Fruit fly (Drosophila melanogaster) whole organism, embryonic: ENCODE data around the gene CG45066.

Source experiments
- Ada2b ChIP-seq: fragments of 200-800 bp; sonication (Bioruptor generic); IDR thresholded peaks from 2 replicates; pipeline ENCODE4 v1.3.6; 2022; ENCODE audit warnings: missing biosample characterization, missing genetic modification characterization
- B-H2 ChIP-seq: fragments of 200-800 bp; sonication (Bioruptor generic); optimal IDR thresholded peaks from 2 replicates; lab custom pipeline; 2018; ENCODE audit warnings: missing biosample characterization, mild to moderate bottlenecking, missing genetic modification characterization
- CG11695 ChIP-seq: fragments of 200-800 bp; sonication (Bioruptor generic); IDR thresholded peaks from 3 replicates; pipeline ENCODE4 v1.3.6; 2022; ENCODE audit warnings: missing biosample characterization, missing genetic modification characterization
- CG13296 ChIP-seq: fragments of 200-800 bp; sonication (Bioruptor generic); optimal IDR thresholded peaks from 3 replicates; lab custom pipeline; 2018; ENCODE audit warnings: missing biosample characterization, mild to moderate bottlenecking, missing genetic modification characterization
- CG13894 ChIP-seq: fragments of 200-800 bp; sonication (Bioruptor generic); optimal IDR thresholded peaks from 3 replicates; lab custom pipeline; 2018; ENCODE audit warnings: missing biosample characterization, mild to moderate bottlenecking, missing genetic modification characterization, moderate library complexity
- CG17186 ChIP-seq: fragments of 200-800 bp; sonication (Bioruptor generic); optimal IDR thresholded peaks from 3 replicates; lab custom pipeline; 2017; ENCODE audit warnings: missing biosample characterization, missing genetic modification reagents, missing genetic modification characterization
- CG17912 ChIP-seq: fragments of 200-800 bp; sonication (Bioruptor generic); optimal IDR thresholded peaks from 2 replicates; lab custom pipeline; 2018; ENCODE audit warnings: missing biosample characterization, mild to moderate bottlenecking, missing genetic modification characterization
- CG2129 ChIP-seq: fragments of 200-800 bp; sonication (Bioruptor generic); IDR thresholded peaks from 2 replicates; pipeline ENCODE4 v1.3.6; 2022; ENCODE audit warnings: missing biosample characterization, missing genetic modification characterization; ENCODE audit not compliant: partially characterized antibody
- CG33213 ChIP-seq: fragments of 200-800 bp; sonication (Bioruptor generic); optimal IDR thresholded peaks from 3 replicates; lab custom pipeline; 2016; ENCODE audit warnings: missing biosample characterization, missing genetic modification characterization
- CG34224 ChIP-seq: fragments of 200-800 bp; sonication (Bioruptor generic); IDR thresholded peaks from 3 replicates; pipeline ENCODE4 v1.3.6; 2022; ENCODE audit warnings: missing biosample characterization, missing genetic modification characterization; ENCODE audit not compliant: partially characterized antibody
- CG4404 ChIP-seq: fragments of 200-800 bp; sonication (Bioruptor generic); IDR thresholded peaks from 2 replicates; pipeline ENCODE4 v1.3.6; 2022; ENCODE audit warnings: missing biosample characterization, missing genetic modification characterization
- CG6272 ChIP-seq: fragments of 200-800 bp; sonication (Bioruptor generic); IDR thresholded peaks from 2 replicates; pipeline ENCODE4 v1.3.6; 2022; ENCODE audit warnings: missing biosample characterization, missing genetic modification characterization
- CG8478 ChIP-seq: fragments of >200 bp; optimal IDR thresholded peaks from 2 replicates; lab custom pipeline; 2018
- CG9437 ChIP-seq: fragments of 200-800 bp; sonication (Bioruptor generic); optimal IDR thresholded peaks from 2 replicates; lab custom pipeline; 2018; ENCODE audit warnings: missing biosample characterization, mild to moderate bottlenecking, missing genetic modification characterization
- CG9609 ChIP-seq: fragments of 200-800 bp; sonication (Bioruptor generic); optimal IDR thresholded peaks from 3 replicates; lab custom pipeline; 2016; ENCODE audit warnings: missing biosample characterization, missing genetic modification characterization
- Dll ChIP-seq: fragments of 200-800 bp; sonication (Bioruptor generic); IDR thresholded peaks from 4 replicates; pipeline ENCODE4 v1.3.6; 2022; ENCODE audit warnings: missing biosample characterization, missing genetic modification characterization; ENCODE audit not compliant: partially characterized antibody
- H15 ChIP-seq: fragments of 200-800 bp; sonication (Bioruptor generic); IDR thresholded peaks from 3 replicates; pipeline ENCODE4 v1.3.6; 2022; ENCODE audit warnings: missing biosample characterization, missing genetic modification characterization
- Hr3 ChIP-seq: fragments of 200-800 bp; sonication (Bioruptor generic); optimal IDR thresholded peaks from 3 replicates; lab custom pipeline; 2016; ENCODE audit warnings: missing biosample characterization, missing genetic modification characterization
- NC2α ChIP-seq: fragments of 200-800 bp; sonication (Bioruptor generic); optimal IDR thresholded peaks from 2 replicates; lab custom pipeline; 2016; ENCODE audit warnings: missing biosample characterization, missing genetic modification characterization
- NFAT ChIP-seq: fragments of 200-800 bp; sonication (Bioruptor generic); IDR thresholded peaks from 2 replicates; pipeline ENCODE4 v1.3.6; 2022; ENCODE audit warnings: missing biosample characterization, missing genetic modification characterization
- Nf-YC ChIP-seq: fragments of 200-800 bp; optimal IDR thresholded peaks from 3 replicates; lab custom pipeline; 2019; ENCODE audit warnings: missing biosample characterization, mild to moderate bottlenecking, missing genetic modification characterization, moderate library complexity
- PHDP ChIP-seq: fragments of 200-800 bp; sonication (Bioruptor generic); optimal IDR thresholded peaks from 3 replicates; lab custom pipeline; 2018; ENCODE audit warnings: missing biosample characterization, mild to moderate bottlenecking, missing genetic modification characterization, moderate library complexity
- Ptx1 ChIP-seq: fragments of 200-800 bp; sonication (Bioruptor generic); IDR thresholded peaks from 2 replicates; pipeline ENCODE4 v1.3.6; 2022; ENCODE audit warnings: missing biosample characterization, missing genetic modification characterization
- Side ChIP-seq: fragments of 200-800 bp; sonication (Bioruptor generic); optimal IDR thresholded peaks from 2 replicates; lab custom pipeline; 2016; ENCODE audit warnings: missing biosample characterization, missing genetic modification characterization
- Sin3A ChIP-seq: fragments of >200 bp; optimal IDR thresholded peaks from 2 replicates; lab custom pipeline; 2018
- Trl ChIP-seq, 3 experiments: fragments of >200 bp in 2 of 3; fragments of 200-800 bp in 1 of 3; sonication (Bioruptor generic) in 1 of 3; optimal IDR thresholded peaks; 2 replicates in 1 of 3; 3 replicates in 2 of 3; lab custom pipeline; 2016 to 2017; ENCODE audit warnings: missing biosample characterization in 1 of 3, missing genetic modification characterization in 1 of 3
- Vsx1 ChIP-seq: fragments of 200-800 bp; sonication (Bioruptor generic); optimal IDR thresholded peaks from 2 replicates; lab custom pipeline; 2017; ENCODE audit warnings: missing biosample characterization, mild to moderate bottlenecking, missing genetic modification characterization, missing genetic modification reagents
- Xrp1 ChIP-seq: fragments of 200-800 bp; sonication (Bioruptor generic); IDR thresholded peaks from 2 replicates; pipeline ENCODE4 v1.3.6; 2022; ENCODE audit warnings: missing biosample characterization, missing genetic modification characterization
- ab ChIP-seq: fragments of 200-800 bp; sonication (Bioruptor generic); optimal IDR thresholded peaks from 2 replicates; lab custom pipeline; 2016; ENCODE audit warnings: missing biosample characterization, missing genetic modification characterization
- emc ChIP-seq: fragments of 200-800 bp; sonication (Bioruptor generic); optimal IDR thresholded peaks from 2 replicates; lab custom pipeline; 2016; ENCODE audit warnings: missing biosample characterization, missing genetic modification characterization
- esg ChIP-seq: fragments of 200-800 bp; sonication (Bioruptor generic); conservative IDR thresholded peaks from 2 replicates; pipeline ENCODE4 v1.3.6; 2022; ENCODE audit warnings: missing biosample characterization, missing genetic modification characterization
- fd102C ChIP-seq: fragments of 200-800 bp; sonication (Bioruptor generic); optimal IDR thresholded peaks from 2 replicates; lab custom pipeline; 2018; ENCODE audit warnings: missing biosample characterization, mild to moderate bottlenecking, missing genetic modification characterization, moderate library complexity
- gce ChIP-seq: fragments of 200-800 bp; sonication (Bioruptor generic); IDR thresholded peaks from 3 replicates; pipeline ENCODE4 v1.3.6; 2022; ENCODE audit warnings: missing biosample characterization, missing genetic modification characterization
- gro ChIP-seq: fragments of 200-800 bp; sonication (Bioruptor generic); optimal IDR thresholded peaks from 2 replicates; lab custom pipeline; 2016; ENCODE audit warnings: missing biosample characterization, missing genetic modification characterization
- hb ChIP-seq: fragments of 200-800 bp; sonication (Bioruptor generic); IDR thresholded peaks from 3 replicates; pipeline ENCODE4 v1.3.6; 2022; ENCODE audit warnings: missing biosample characterization, missing genetic modification characterization; ENCODE audit not compliant: partially characterized antibody
- insv ChIP-seq, 2 experiments: fragments of 200-800 bp; sonication (Bioruptor generic); optimal IDR thresholded peaks; 3 replicates each; lab custom pipeline; 2016 to 2018; ENCODE audit warnings: missing biosample characterization in 2 of 2, missing genetic modification characterization in 2 of 2
- ken ChIP-seq: fragments of 200-800 bp; sonication (Bioruptor generic); IDR thresholded peaks from 3 replicates; pipeline ENCODE4 v1.3.6; 2022; ENCODE audit warnings: missing biosample characterization, missing genetic modification characterization
- mam ChIP-seq: fragments of 200-800 bp; sonication (Bioruptor generic); optimal IDR thresholded peaks from 3 replicates; lab custom pipeline; 2016; ENCODE audit warnings: missing biosample characterization, missing genetic modification characterization
- mld ChIP-seq: fragments of 200-800 bp; sonication (Bioruptor generic); IDR thresholded peaks from 3 replicates; pipeline ENCODE4 v1.3.6; 2022; ENCODE audit warnings: missing biosample characterization, missing genetic modification characterization; ENCODE audit not compliant: partially characterized antibody
- nau ChIP-seq: fragments of 200-800 bp; sonication (Bioruptor generic); optimal IDR thresholded peaks from 3 replicates; lab custom pipeline; 2017; ENCODE audit warnings: missing biosample characterization, mild to moderate bottlenecking, missing genetic modification characterization, missing genetic modification reagents
- org-1 ChIP-seq: fragments of 200-800 bp; sonication (Bioruptor generic); optimal IDR thresholded peaks from 2 replicates; lab custom pipeline; 2017; ENCODE audit warnings: missing biosample characterization, missing genetic modification characterization
- pan ChIP-seq, 4 experiments: fragments of >200 bp in 3 of 4; fragments of 200-800 bp in 1 of 4; sonication (Bioruptor generic) in 1 of 4; optimal IDR thresholded peaks in 3 of 4; IDR thresholded peaks in 1 of 4; 2 replicates each; pipeline versions ENCODE4 v1.3.6 to Lab custom; 2017 to 2022; ENCODE audit warnings: missing biosample characterization in 2 of 4, missing genetic modification characterization in 2 of 4, mixed read lengths in 1 of 4
- pb ChIP-seq: fragments of 200-800 bp; sonication (Bioruptor generic); optimal IDR thresholded peaks from 3 replicates; lab custom pipeline; 2016; ENCODE audit warnings: missing biosample characterization, missing genetic modification characterization
- pros ChIP-seq: fragments of 200-800 bp; sonication (Bioruptor generic); optimal IDR thresholded peaks from 3 replicates; lab custom pipeline; 2019; ENCODE audit warnings: missing biosample characterization, mild to moderate bottlenecking, missing genetic modification characterization, moderate library complexity
- pum ChIP-seq: fragments of 200-800 bp; sonication (Bioruptor generic); optimal IDR thresholded peaks from 2 replicates; lab custom pipeline; 2016; ENCODE audit warnings: missing biosample characterization, missing genetic modification characterization
- trem ChIP-seq: fragments of 200-800 bp; optimal IDR thresholded peaks from 3 replicates; lab custom pipeline; 2019; ENCODE audit warnings: missing biosample characterization, mild to moderate bottlenecking, missing genetic modification characterization, moderate library complexity
- tup ChIP-seq: fragments of 200-800 bp; sonication (Bioruptor generic); optimal IDR thresholded peaks from 2 replicates; lab custom pipeline; 2016; ENCODE audit warnings: missing biosample characterization, mild to moderate bottlenecking, missing genetic modification characterization, moderate library complexity
- zen ChIP-seq: fragments of 200-800 bp; sonication (Bioruptor generic); optimal IDR thresholded peaks from 3 replicates; lab custom pipeline; 2018; ENCODE audit warnings: missing biosample characterization, mild to moderate bottlenecking, missing genetic modification characterization, moderate library complexity
- zen2 ChIP-seq: fragments of 200-800 bp; sonication (Bioruptor generic); IDR thresholded peaks from 3 replicates; pipeline ENCODE4 v1.3.6; 2022; ENCODE audit warnings: missing biosample characterization, missing genetic modification characterization; ENCODE audit not compliant: partially characterized antibody

Gene CG45066

DNA sequence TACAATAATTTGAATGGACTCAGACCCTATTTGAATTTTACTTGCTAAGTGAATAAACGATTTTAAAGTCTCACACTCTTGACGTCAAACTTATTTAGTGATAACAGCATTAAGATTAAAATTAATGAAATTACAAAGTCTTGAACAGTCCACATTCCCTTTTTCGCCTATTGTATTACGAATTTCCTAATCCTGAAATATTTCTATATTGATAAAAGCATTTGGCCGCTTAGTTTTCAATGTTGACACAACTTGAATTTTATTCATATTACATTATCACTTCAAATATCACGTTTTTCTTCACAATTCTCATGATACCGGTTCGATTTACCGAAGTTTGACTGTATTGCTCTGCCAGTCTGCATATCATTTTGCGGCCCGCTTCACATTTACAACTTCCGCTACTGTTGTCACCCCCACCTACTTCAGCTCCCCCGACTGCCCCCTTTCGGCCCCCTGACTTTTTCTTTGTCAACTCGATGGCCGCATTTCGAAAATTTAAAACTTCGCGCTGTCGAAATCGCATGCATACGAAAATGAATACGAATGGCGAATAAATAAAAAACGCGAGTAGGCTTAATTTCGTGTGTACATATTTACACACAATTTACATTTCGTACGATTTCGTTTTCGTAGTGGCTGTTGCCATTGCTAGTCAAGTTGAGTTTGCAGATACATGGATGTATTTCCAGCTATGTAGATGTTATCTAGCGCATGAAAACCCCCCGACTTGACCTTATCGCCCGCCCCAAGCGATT is 32.5 kb downstream of the CG45066 start (continued):
- no peak for TF ChIP-seq CG2129
- TF ChIP-seq CG13894 (tag; lab: Kevin White, UChicago): peak; percentile 34
- no peak for TF ChIP-seq pan (optimal IDR thresholded peaks at IDR 0.05; lab: Kevin White, UChicago)
- no peak for TF ChIP-seq pan (GFP tag; optimal IDR thresholded peaks at IDR 0.05 in 1 of 2, IDR thresholded peaks at IDR 0.05 in 1 of 2)
- no peak for TF ChIP-seq org-1 (GFP tag; lab: Kevin White, UChicago)
- no peak for TF ChIP-seq CG33213
- no peak for TF ChIP-seq insv (GFP tag; optimal IDR thresholded peaks at IDR 0.05; lab: Kevin White, UChicago)
- TF ChIP-seq CG9609 (GFP tag; lab: Kevin White, UChicago): no peak
- TF ChIP-seq CG17912 (GFP tag; lab: Kevin White, UChicago): peak; percentile 15
- no peak for TF ChIP-seq Nf-YC (tag; lab: Kevin White, UChicago)
- no peak for TF ChIP-seq gro (GFP tag; lab: Kevin White, UChicago)
- no peak for TF ChIP-seq Sin3A
- no peak for TF ChIP-seq Dll
- TF ChIP-seq ken (GFP tag; lab: Robert Waterston, UW): no peak
- no peak for TF ChIP-seq mam (GFP tag; lab: Kevin White, UChicago)
- TF ChIP-seq CG17186 (GFP tag; lab: Kevin White, UChicago): no peak
- TF ChIP-seq CG9437: peak; percentile 36
- TF ChIP-seq B-H2 (GFP tag; lab: Kevin White, UChicago): no peak
- no peak for TF ChIP-seq mld (GFP tag; lab: Robert Waterston, UW)
- TF ChIP-seq Xrp1 (GFP tag; lab: Robert Waterston, UW): no peak; the same call in 1 of the 2 replicates
- peak; percentile 20; the same call in 1 of the 3 replicates for TF ChIP-seq CG11695 (GFP tag; lab: Robert Waterston, UW)
- no peak for TF ChIP-seq Ada2b (GFP tag; lab: Robert Waterston, UW)
- TF ChIP-seq fd102C (GFP tag; lab: Kevin White, UChicago): no peak
- TF ChIP-seq gce (GFP tag; lab: Robert Waterston, UW): no peak
- no peak for TF ChIP-seq hb (GFP tag; lab: Robert Waterston, UW)
- TF ChIP-seq Trl (optimal IDR thresholded peaks at IDR 0.05; lab: Kevin White, UChicago): no peak
- TF ChIP-seq Trl (GFP tag; optimal IDR thresholded peaks at IDR 0.05; lab: Kevin White, UChicago): peak; percentile 38
- no peak for TF ChIP-seq pum (GFP tag; lab: Kevin White, UChicago)
- TF ChIP-seq ab (GFP tag; lab: Kevin White, UChicago): no peak
- TF ChIP-seq CG34224 (GFP tag; lab: Robert Waterston, UW): no peak
- peak; percentile 73 for TF ChIP-seq nau (GFP tag; lab: Kevin White, UChicago)
- no peak for TF ChIP-seq Hr3 (GFP tag; lab: Kevin White, UChicago)
- TF ChIP-seq emc (GFP tag; lab: Kevin White, UChicago): no peak
- TF ChIP-seq pros (GFP tag; lab: Kevin White, UChicago): peak; percentile 30
- TF ChIP-seq CG13296 (GFP tag; lab: Kevin White, UChicago): peak; percentile 80
- TF ChIP-seq Vsx1 (GFP tag; lab: Kevin White, UChicago): no peak
- no peak for TF ChIP-seq tup
- no peak for TF ChIP-seq CG4404 (GFP tag; lab: Robert Waterston, UW)
- TF ChIP-seq H15 (GFP tag; lab: Robert Waterston, UW): no peak
- no peak for TF ChIP-seq zen (tag; lab: Kevin White, UChicago)
- no peak for TF ChIP-seq zen2 (GFP tag; lab: Robert Waterston, UW)
- TF ChIP-seq CG8478 (lab: Kevin White, UChicago): no peak
- no peak for TF ChIP-seq NC2α (GFP tag; lab: Kevin White, UChicago)
- TF ChIP-seq PHDP: peak; percentile 22
- TF ChIP-seq esg (GFP tag; lab: Robert Waterston, UW): peak; percentile 14; the same call in 1 of the 2 replicates
- TF ChIP-seq Side (GFP tag; lab: Kevin White, UChicago): no peak
- TF ChIP-seq pb (GFP tag; lab: Kevin White, UChicago): no peak
- no peak for TF ChIP-seq NFAT (GFP tag; lab: Robert Waterston, UW)
- TF ChIP-seq trem (tag; lab: Kevin White, UChicago): no peak
- TF ChIP-seq CG6272 (GFP tag; lab: Robert Waterston, UW): peak; percentile 19; the same call in 1 of the 2 replicates
- peak; percentile 37; the same call in 1 of the 2 replicates for TF ChIP-seq Ptx1
